Worm (Caenorhabditis elegans): ENCODE results near the gene sdf-9.

DNA sequence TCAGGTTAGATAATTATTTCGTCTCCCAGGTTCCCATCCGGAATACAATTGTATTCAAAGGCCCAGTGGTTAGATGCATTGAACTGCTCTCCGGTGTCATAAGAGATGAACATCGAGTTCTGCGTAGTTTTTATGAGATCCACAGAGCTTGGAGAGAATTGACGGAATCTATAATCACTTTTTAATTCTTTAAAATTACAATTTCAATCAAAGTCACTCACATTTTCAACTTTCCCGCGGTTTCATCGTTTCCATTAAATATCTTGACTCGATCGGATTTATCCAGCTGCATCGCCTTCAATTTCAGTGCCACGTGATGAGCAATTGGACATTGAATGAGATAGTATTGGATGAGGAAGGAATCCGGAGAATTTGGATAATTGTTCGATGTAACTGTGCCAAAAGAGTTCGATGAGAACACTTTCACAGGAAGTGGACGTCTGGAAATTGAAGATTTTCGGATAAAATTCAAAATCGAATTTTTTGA, 49.8 kb downstream of the sdf-9 start:
- TF ChIP-seq elt-3 (tag; optimal IDR thresholded peaks at IDR 0.05) (no peak), unc-62 (GFP tag; optimal IDR thresholded peaks at IDR 0.05) (no peak), pha-4 (tag; optimal IDR thresholded peaks at IDR 0.05) (no peak), mab-5 (tag; optimal IDR thresholded peaks at IDR 0.05) (no peak), ces-1 (GFP tag; optimal IDR thresholded peaks at IDR 0.05) (no peak), nhr-237 (tag; optimal IDR thresholded peaks at IDR 0.05) (no peak)

All from whole organism, mixed stage, embryonic.